Worm (Caenorhabditis elegans) whole organism, late embryonic: ENCODE measurements around the gene Y62E10A.6.

Experiments
- F13H6.1 ChIP-seq: sonication (generic microtip); optimal IDR thresholded peaks from 2 replicates; lab custom pipeline; 2016; ENCODE audit warnings: missing genetic modification characterization, missing compliant biosample characterization
- ama-1 ChIP-seq: fragments of 150-350 bp; optimal IDR thresholded peaks from 2 replicates; lab custom pipeline; 2014
- ceh-9 ChIP-seq: sonication (generic microtip); optimal IDR thresholded peaks from 2 replicates; lab custom pipeline; 2016; ENCODE audit warnings: mild to moderate bottlenecking, missing genetic modification characterization, inconsistent platforms, missing compliant biosample characterization
- dve-1 ChIP-seq: sonication (generic microtip); optimal IDR thresholded peaks from 2 replicates; lab custom pipeline; 2017; ENCODE audit warnings: antibody characterized with exemption, mild to moderate bottlenecking, missing genetic modification characterization, missing compliant biosample characterization
- elt-4 ChIP-seq: sonication (generic microtip); optimal IDR thresholded peaks from 2 replicates; lab custom pipeline; 2016; ENCODE audit warnings: missing genetic modification characterization, missing compliant biosample characterization
- ets-4 ChIP-seq: sonication (generic microtip); optimal IDR thresholded peaks from 2 replicates; lab custom pipeline; 2016; ENCODE audit warnings: missing genetic modification characterization, missing compliant biosample characterization
- hlh-30 ChIP-seq: sonication (generic microtip); optimal IDR thresholded peaks from 2 replicates; lab custom pipeline; 2017; ENCODE audit warnings: antibody characterized with exemption, missing genetic modification characterization, missing compliant biosample characterization; ENCODE audit not compliant: insufficient read depth
- lim-6 ChIP-seq: sonication (generic microtip); optimal IDR thresholded peaks from 2 replicates; lab custom pipeline; 2016; ENCODE audit warnings: missing genetic modification characterization, missing compliant biosample characterization
- madf-2 ChIP-seq: sonication (generic microtip); optimal IDR thresholded peaks from 2 replicates; lab custom pipeline; 2017; ENCODE audit warnings: missing genetic modification characterization, missing compliant biosample characterization
- nhr-11 ChIP-seq: fragments of 150-350 bp; optimal IDR thresholded peaks from 2 replicates; lab custom pipeline; 2014; ENCODE audit warnings: missing biosample characterization, missing genetic modification characterization
- npax-4 ChIP-seq: sonication (generic microtip); optimal IDR thresholded peaks from 2 replicates; lab custom pipeline; 2016; ENCODE audit warnings: missing genetic modification characterization, missing compliant biosample characterization
- ttx-3 ChIP-seq: sonication (generic microtip); optimal IDR thresholded peaks from 2 replicates; lab custom pipeline; 2016; ENCODE audit warnings: missing genetic modification reagents, missing genetic modification characterization, missing compliant biosample characterization

- no peak for TF ChIP-seq nhr-11 (tag; lab: Kevin White, UChicago)
- TF ChIP-seq ets-4 (tag; lab: Kevin White, UChicago), result no peak
- TF ChIP-seq hlh-30 (tag; lab: Kevin White, UChicago), result no peak
- TF ChIP-seq dve-1 (tag; lab: Kevin White, UChicago), result no peak
- TF ChIP-seq elt-4, result no peak
- TF ChIP-seq ama-1, result no peak
- no peak for TF ChIP-seq ttx-3 (tag; lab: Kevin White, UChicago)
- no peak for TF ChIP-seq npax-4 (tag; lab: Kevin White, UChicago)
- TF ChIP-seq F13H6.1, result no peak
- no peak for TF ChIP-seq ceh-9 (tag; lab: Kevin White, UChicago)
- no peak for TF ChIP-seq madf-2
- no peak for TF ChIP-seq lim-6
Observed at ce11 chrIV:13328059-13328458, 43.7 kb upstream of the Y62E10A.6 start, which contains the start of gene far-6.
